Fruit fly (Drosophila melanogaster) whole organism, embryonic: ENCODE data around the gene Mrgn1.

ENCODE experiments used
- Atf6 ChIP-seq: fragments of 200-800 bp; sonication (Bioruptor generic); IDR thresholded peaks from 2 replicates; pipeline ENCODE4 v1.3.6; 2022; ENCODE audit warnings: missing biosample characterization, missing genetic modification characterization
- CG12659 ChIP-seq: fragments of 200-800 bp; sonication (Bioruptor generic); optimal IDR thresholded peaks from 3 replicates; lab custom pipeline; 2017; ENCODE audit warnings: mild to moderate bottlenecking, missing biosample characterization, missing genetic modification reagents, missing genetic modification characterization
- CG13775 ChIP-seq: fragments of 200-800 bp; sonication (Bioruptor generic); optimal IDR thresholded peaks from 3 replicates; lab custom pipeline; 2017; ENCODE audit warnings: missing biosample characterization, mild to moderate bottlenecking, missing genetic modification characterization
- CG14667 ChIP-seq: fragments of 200-800 bp; sonication (Bioruptor generic); IDR thresholded peaks from 2 replicates; pipeline ENCODE4 v1.3.6; 2022; ENCODE audit warnings: missing biosample characterization, missing genetic modification characterization
- CG14710 ChIP-seq: fragments of 200-800 bp; sonication (Bioruptor generic); optimal IDR thresholded peaks from 3 replicates; lab custom pipeline; 2019; ENCODE audit warnings: missing biosample characterization, mild to moderate bottlenecking, missing genetic modification characterization, moderate library complexity
- CG15479 ChIP-seq: fragments of 200-800 bp; sonication (Bioruptor generic); optimal IDR thresholded peaks from 3 replicates; lab custom pipeline; 2019; ENCODE audit warnings: missing biosample characterization, mild to moderate bottlenecking, missing genetic modification characterization, moderate library complexity
- CG2889 ChIP-seq: fragments of 200-800 bp; sonication (Bioruptor generic); IDR thresholded peaks from 3 replicates; pipeline ENCODE4 v1.3.6; 2022; ENCODE audit warnings: missing biosample characterization, missing genetic modification characterization
- CG30431 ChIP-seq: fragments of 200-800 bp; sonication (Bioruptor generic); optimal IDR thresholded peaks from 2 replicates; lab custom pipeline; 2017; ENCODE audit warnings: missing biosample characterization, missing genetic modification characterization
- CG3281 ChIP-seq: fragments of 200-800 bp; sonication (Bioruptor generic); optimal IDR thresholded peaks from 3 replicates; lab custom pipeline; 2017; ENCODE audit warnings: missing biosample characterization, mild to moderate bottlenecking, missing genetic modification characterization
- CG3726 ChIP-seq: fragments of 200-800 bp; sonication (Bioruptor generic); IDR thresholded peaks from 3 replicates; pipeline ENCODE4, ENCODE4 v1.3.6; 2022; ENCODE audit warnings: missing biosample characterization, missing genetic modification characterization
- CG3847 ChIP-seq: fragments of 200-800 bp; sonication (Bioruptor generic); IDR thresholded peaks from 2 replicates; pipeline ENCODE4 v1.3.6; 2022; ENCODE audit warnings: missing biosample characterization, missing genetic modification characterization
- CG4854 ChIP-seq: fragments of 200-800 bp; sonication (Bioruptor generic); optimal IDR thresholded peaks from 2 replicates; lab custom pipeline; 2016; ENCODE audit warnings: missing biosample characterization, missing genetic modification characterization, inconsistent platforms
- CG6654 ChIP-seq: fragments of 200-800 bp; sonication (Bioruptor generic); optimal IDR thresholded peaks from 2 replicates; lab custom pipeline; 2017; ENCODE audit warnings: missing biosample characterization, mild to moderate bottlenecking, missing genetic modification characterization
- CG7556 ChIP-seq: fragments of 200-800 bp; sonication (Bioruptor generic); optimal IDR thresholded peaks from 2 replicates; lab custom pipeline; 2017; ENCODE audit warnings: missing biosample characterization, mild to moderate bottlenecking, missing genetic modification characterization
- CG7839 ChIP-seq: fragments of 200-800 bp; sonication (Bioruptor generic); optimal IDR thresholded peaks from 3 replicates; lab custom pipeline; 2018; ENCODE audit warnings: missing biosample characterization, mild to moderate bottlenecking, missing genetic modification characterization, moderate library complexity
- CG8290 ChIP-seq, 3 experiments: fragments of 200-800 bp; sonication (Bioruptor generic); optimal IDR thresholded peaks; 2 replicates each; lab custom pipeline; 2016 to 2019; ENCODE audit warnings: missing biosample characterization in 3 of 3, missing genetic modification characterization in 3 of 3, mild to moderate bottlenecking in 2 of 3, moderate library complexity in 1 of 3
- CG9437 ChIP-seq: fragments of 200-800 bp; sonication (Bioruptor generic); optimal IDR thresholded peaks from 2 replicates; lab custom pipeline; 2018; ENCODE audit warnings: missing biosample characterization, mild to moderate bottlenecking, missing genetic modification characterization
- CG9727 ChIP-seq: fragments of 200-800 bp; sonication (Bioruptor generic); optimal IDR thresholded peaks from 3 replicates; lab custom pipeline; 2017; ENCODE audit warnings: missing biosample characterization, mild to moderate bottlenecking, missing genetic modification characterization
- Camta ChIP-seq: fragments of 200-800 bp; sonication (Bioruptor generic); optimal IDR thresholded peaks from 2 replicates; lab custom pipeline; 2016; ENCODE audit warnings: missing biosample characterization, missing genetic modification characterization
- Dp ChIP-seq: fragments of 200-800 bp; sonication (Bioruptor generic); optimal IDR thresholded peaks from 2 replicates; lab custom pipeline; 2018; ENCODE audit warnings: missing biosample characterization, mild to moderate bottlenecking, missing genetic modification characterization, moderate library complexity
- Hand ChIP-seq: fragments of 200-800 bp; sonication (Bioruptor generic); optimal IDR thresholded peaks from 2 replicates; lab custom pipeline; 2017; ENCODE audit warnings: mild to moderate bottlenecking, missing biosample characterization, missing genetic modification reagents, missing genetic modification characterization
- Hr3 ChIP-seq: fragments of 200-800 bp; sonication (Bioruptor generic); optimal IDR thresholded peaks from 3 replicates; lab custom pipeline; 2016; ENCODE audit warnings: missing biosample characterization, missing genetic modification characterization
- NC2α ChIP-seq: fragments of 200-800 bp; sonication (Bioruptor generic); optimal IDR thresholded peaks from 2 replicates; lab custom pipeline; 2016; ENCODE audit warnings: missing biosample characterization, missing genetic modification characterization
- NC2β ChIP-seq: fragments of 200-800 bp; sonication (Bioruptor generic); optimal IDR thresholded peaks from 2 replicates; lab custom pipeline; 2016; ENCODE audit warnings: missing biosample characterization, missing genetic modification characterization
- Oli ChIP-seq: fragments of 200-800 bp; sonication (Bioruptor generic); optimal IDR thresholded peaks from 2 replicates; lab custom pipeline; 2018; ENCODE audit warnings: missing biosample characterization, mild to moderate bottlenecking, missing genetic modification characterization, moderate library complexity
- Pdp1 ChIP-seq, 2 experiments: fragments of 200-800 bp; sonication (Bioruptor generic); optimal IDR thresholded peaks; 3 replicates each; lab custom pipeline; 2016; ENCODE audit warnings: missing biosample characterization in 2 of 2, missing genetic modification characterization in 2 of 2, mild to moderate bottlenecking in 1 of 2, moderate library complexity in 1 of 2
- Ptx1 ChIP-seq: fragments of 200-800 bp; sonication (Bioruptor generic); IDR thresholded peaks from 2 replicates; pipeline ENCODE4 v1.3.6; 2022; ENCODE audit warnings: missing biosample characterization, missing genetic modification characterization
- aop ChIP-seq: fragments of 200-800 bp; sonication (Bioruptor generic); IDR thresholded peaks from 2 replicates; pipeline ENCODE4 v1.3.6; 2022; ENCODE audit warnings: missing biosample characterization, missing genetic modification characterization
- bab2 ChIP-seq: fragments of 200-800 bp; sonication (Bioruptor generic); optimal IDR thresholded peaks from 2 replicates; lab custom pipeline; 2016; ENCODE audit warnings: missing biosample characterization, missing genetic modification characterization
- cas ChIP-seq: fragments of 200-800 bp; sonication (Bioruptor generic); IDR thresholded peaks from 2 replicates; pipeline ENCODE4 v1.3.6; 2022; ENCODE audit warnings: missing biosample characterization, missing genetic modification characterization
- dmrt11E ChIP-seq: fragments of 200-800 bp; sonication (Bioruptor generic); optimal IDR thresholded peaks from 3 replicates; lab custom pipeline; 2018; ENCODE audit warnings: missing biosample characterization, mild to moderate bottlenecking, missing genetic modification characterization, moderate library complexity
- exex ChIP-seq: fragments of 200-800 bp; sonication (Bioruptor generic); optimal IDR thresholded peaks from 4 replicates; lab custom pipeline; 2018; ENCODE audit warnings: missing biosample characterization, mild to moderate bottlenecking, missing genetic modification characterization, moderate library complexity
- eyg ChIP-seq: fragments of 200-800 bp; sonication (Bioruptor generic); optimal IDR thresholded peaks from 3 replicates; lab custom pipeline; 2016; ENCODE audit warnings: missing biosample characterization, missing genetic modification characterization
- fd3F ChIP-seq: fragments of 200-800 bp; sonication (Bioruptor generic); optimal IDR thresholded peaks from 2 replicates; lab custom pipeline; 2018; ENCODE audit warnings: missing biosample characterization, mild to moderate bottlenecking, missing genetic modification characterization, moderate library complexity
- kni ChIP-seq: fragments of 200-800 bp; sonication (Bioruptor generic); optimal IDR thresholded peaks from 3 replicates; lab custom pipeline; 2017; ENCODE audit warnings: mild to moderate bottlenecking, missing biosample characterization, missing genetic modification reagents, missing genetic modification characterization
- mirr ChIP-seq: fragments of 200-800 bp; sonication (Bioruptor generic); optimal IDR thresholded peaks from 3 replicates; lab custom pipeline; 2018; ENCODE audit warnings: missing biosample characterization, mild to moderate bottlenecking, missing genetic modification characterization
- mld ChIP-seq: fragments of 200-800 bp; sonication (Bioruptor generic); IDR thresholded peaks from 3 replicates; pipeline ENCODE4 v1.3.6; 2022; ENCODE audit warnings: missing biosample characterization, missing genetic modification characterization; ENCODE audit not compliant: partially characterized antibody
- nom ChIP-seq: fragments of 200-800 bp; sonication (Bioruptor generic); optimal IDR thresholded peaks from 2 replicates; lab custom pipeline; 2017; ENCODE audit warnings: missing biosample characterization, missing genetic modification characterization, mild to moderate bottlenecking, moderate library complexity, missing genetic modification reagents
- pfk ChIP-seq: fragments of 200-800 bp; sonication (Bioruptor generic); optimal IDR thresholded peaks from 2 replicates; lab custom pipeline; 2018; ENCODE audit warnings: missing biosample characterization, mild to moderate bottlenecking, missing genetic modification characterization, moderate library complexity
- pnt ChIP-seq: fragments of 200-800 bp; sonication (Bioruptor generic); optimal IDR thresholded peaks from 3 replicates; lab custom pipeline; 2016; ENCODE audit warnings: missing biosample characterization, missing genetic modification characterization
- sc ChIP-seq, 3 experiments: fragments of >200 bp in 2 of 3; fragments of 200-800 bp in 1 of 3; sonication (Bioruptor generic) in 1 of 3; optimal IDR thresholded peaks; 2 replicates in 2 of 3; 3 replicates in 1 of 3; lab custom pipeline; 2017; ENCODE audit warnings: mild to moderate bottlenecking in 1 of 3, missing biosample characterization in 1 of 3, missing genetic modification characterization in 1 of 3, missing genetic modification reagents in 1 of 3
- sim ChIP-seq: fragments of 200-800 bp; sonication (Bioruptor generic); IDR thresholded peaks from 2 replicates; pipeline ENCODE4 v1.3.6; 2022; ENCODE audit warnings: missing biosample characterization, missing genetic modification characterization
- sr ChIP-seq: fragments of 200-800 bp; sonication (Bioruptor generic); IDR thresholded peaks from 3 replicates; pipeline ENCODE4 v1.3.6; 2022; ENCODE audit warnings: missing biosample characterization, missing genetic modification characterization
- toy ChIP-seq: fragments of 200-800 bp; sonication (Bioruptor generic); IDR thresholded peaks from 2 replicates; pipeline ENCODE4 v1.3.6; 2022; ENCODE audit warnings: missing biosample characterization, missing genetic modification characterization
- ttk ChIP-seq: fragments of 200-800 bp; sonication (Bioruptor generic); IDR thresholded peaks from 2 replicates; pipeline ENCODE4 v2.1.2; 2022; ENCODE audit warnings: missing biosample characterization, missing genetic modification characterization
- tx ChIP-seq: fragments of 200-800 bp; sonication (Bioruptor generic); optimal IDR thresholded peaks from 2 replicates; lab custom pipeline; 2016; ENCODE audit warnings: missing biosample characterization, missing genetic modification characterization
- vfl ChIP-seq: fragments of 200-800 bp; sonication (Bioruptor generic); optimal IDR thresholded peaks from 2 replicates; lab custom pipeline; 2016; ENCODE audit warnings: missing biosample characterization, missing genetic modification characterization
- zfh1 ChIP-seq: fragments of 200-800 bp; sonication (Bioruptor generic); IDR thresholded peaks from 3 replicates; pipeline ENCODE4 v1.3.6; 2022; ENCODE audit warnings: missing biosample characterization, missing genetic modification characterization

The Mrgn1 gene

dm6 chrX:13749873-13750241 is 28.1 kb upstream of the Mrgn1 start (continued):
- no peak for TF ChIP-seq NC2β (GFP tag; lab: Kevin White, UChicago)
- TF ChIP-seq CG6654 (GFP tag; lab: Kevin White, UChicago), result no peak
- no peak for TF ChIP-seq pnt
- TF ChIP-seq nom (GFP tag; lab: Kevin White, UChicago), result no peak
- TF ChIP-seq toy (GFP tag; lab: Robert Waterston, UW), result no peak
- no peak for TF ChIP-seq eyg (GFP tag; lab: Kevin White, UChicago)
- no peak for TF ChIP-seq mld (GFP tag; lab: Robert Waterston, UW)
- no peak for TF ChIP-seq NC2α (GFP tag; lab: Kevin White, UChicago)
- TF ChIP-seq CG14710 (tag; lab: Kevin White, UChicago), result no peak
- no peak for TF ChIP-seq CG12659
- no peak for TF ChIP-seq Camta (GFP tag; lab: Kevin White, UChicago)
- TF ChIP-seq CG15479 (GFP tag; lab: Kevin White, UChicago), result no peak
- no peak for TF ChIP-seq CG3847 (GFP tag; lab: Robert Waterston, UW)
- no peak for TF ChIP-seq dmrt11E
- TF ChIP-seq mirr (GFP tag; lab: Kevin White, UChicago), result peak; percentile 75
- no peak for TF ChIP-seq tx (GFP tag; lab: Kevin White, UChicago)
- peak in 1 of 2 experiments; percentile 75 for TF ChIP-seq Pdp1 (GFP tag; optimal IDR thresholded peaks at IDR 0.05; lab: Kevin White, UChicago)
- peak; percentile 19 for TF ChIP-seq CG9437 (GFP tag; lab: Kevin White, UChicago)
- no peak for TF ChIP-seq Hand (GFP tag; lab: Kevin White, UChicago)
- no peak for TF ChIP-seq CG3281 (GFP tag; lab: Kevin White, UChicago)
- TF ChIP-seq vfl (GFP tag; lab: Kevin White, UChicago), result no peak
- TF ChIP-seq CG8290 (GFP tag; optimal IDR thresholded peaks at IDR 0.05; lab: Kevin White, UChicago), result no peak
- peak in 1 of 2 experiments; percentile 54 for TF ChIP-seq CG8290 (tag; optimal IDR thresholded peaks at IDR 0.05; lab: Kevin White, UChicago)
- TF ChIP-seq sc (optimal IDR thresholded peaks at IDR 0.05; lab: Kevin White, UChicago), result no peak
- TF ChIP-seq sc (GFP tag; optimal IDR thresholded peaks at IDR 0.05; lab: Kevin White, UChicago), result no peak
- TF ChIP-seq CG13775 (GFP tag; lab: Kevin White, UChicago), result no peak
- TF ChIP-seq CG2889 (GFP tag; lab: Robert Waterston, UW), result no peak
- peak; percentile 31 for TF ChIP-seq pfk
- no peak for TF ChIP-seq aop (GFP tag; lab: Robert Waterston, UW)
- TF ChIP-seq fd3F (GFP tag; lab: Kevin White, UChicago), result no peak
- TF ChIP-seq CG14667 (GFP tag; lab: Robert Waterston, UW), result no peak
- TF ChIP-seq bab2 (GFP tag; lab: Kevin White, UChicago), result no peak
- no peak for TF ChIP-seq kni (GFP tag; lab: Kevin White, UChicago)
- TF ChIP-seq sr (GFP tag; lab: Robert Waterston, UW), result no peak
- TF ChIP-seq Dp (GFP tag; lab: Kevin White, UChicago), result no peak
- TF ChIP-seq, all 482 proteins: peak for 19

- TF ChIP-seq CG30431 (GFP tag; lab: Kevin White, UChicago) (no peak), sim (peak; percentile 29; the same call in 1 of the 2 replicates), zfh1 (GFP tag; lab: Robert Waterston, UW) (peak; percentile 62), Oli (tag; lab: Kevin White, UChicago) (peak; percentile 74), ttk (GFP tag; lab: Robert Waterston, UW) (peak; percentile 51), CG9727 (GFP tag; lab: Kevin White, UChicago) (peak; percentile 81), CG4854 (GFP tag; lab: Kevin White, UChicago) (peak; percentile 12), Ptx1 (peak; percentile 82), Hr3 (GFP tag; lab: Kevin White, UChicago) (peak; percentile 59), Atf6 (GFP tag; lab: Robert Waterston, UW) (peak; percentile 89), CG3726 (peak; percentile 54; the same call in 1 of the 3 replicates), exex (tag; lab: Kevin White, UChicago) (peak; percentile 39), CG7556 (peak; percentile 86), cas (GFP tag; lab: Robert Waterston, UW) (peak; percentile 59; the same call in 1 of the 2 replicates), CG7839 (tag; lab: Kevin White, UChicago) (peak; percentile 87)
These were observed 27.4 kb upstream of the Mrgn1 start for dm6 chrX:13748906-13749872.
